Worm (Caenorhabditis elegans): ENCODE results near the gene C07A9.10.

DNA sequence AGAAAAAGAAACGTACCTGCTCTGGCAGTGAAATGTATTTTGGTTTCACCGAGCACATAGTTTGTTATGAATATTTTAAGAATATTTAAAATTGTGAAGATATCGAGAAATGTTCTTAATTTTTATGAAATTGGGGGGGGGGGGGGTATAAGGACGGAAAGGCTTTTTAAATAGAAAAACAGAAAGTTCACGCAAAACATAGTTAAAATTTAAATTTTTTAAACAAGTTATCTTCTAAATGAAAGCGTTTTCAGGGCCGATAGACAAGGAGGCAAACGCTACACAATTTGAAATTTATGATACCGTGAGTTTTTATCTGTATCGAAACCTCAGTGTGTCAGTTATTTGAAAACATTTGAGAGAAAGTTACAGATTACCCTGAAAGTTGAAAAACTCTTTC is 30.1 kb downstream of the C07A9.10 start, which contains the start of gene C15H7.4:
- no peak for TF ChIP-seq cog-1 (tag; optimal IDR thresholded peaks at IDR 0.05)
- TF ChIP-seq ref-1 (GFP tag; conservative IDR thresholded peaks at IDR 0.05) = no peak
- TF ChIP-seq med-1 (GFP tag; optimal IDR thresholded peaks at IDR 0.05; ENCODE audit: insufficient read depth) = no peak
- TF ChIP-seq flt-1 (GFP tag; IDR thresholded peaks at IDR 0.05) = no peak
- TF ChIP-seq ztf-23 (GFP tag; IDR thresholded peaks at IDR 0.05) = no peak
